Worm (Caenorhabditis elegans) whole organism, midembryonic: ENCODE data around the gene col-154.

Experiments used
- T22C8.4 ChIP-seq: fragments of 200-800 bp; sonication (Bioruptor generic); IDR thresholded peaks from 2 replicates; pipeline ENCODE4 v1.3.6; 2022; ENCODE audit warnings: missing genetic modification characterization, missing compliant biosample characterization
- cog-1 ChIP-seq: sonication (generic microtip); optimal IDR thresholded peaks from 2 replicates; lab custom pipeline; 2016; ENCODE audit warnings: missing genetic modification characterization, missing compliant biosample characterization
- flt-1 ChIP-seq: fragments of 200-800 bp; sonication (Bioruptor generic); IDR thresholded peaks from 2 replicates; pipeline ENCODE4 v1.3.6; 2022; ENCODE audit warnings: missing genetic modification characterization, missing compliant biosample characterization
- med-1 ChIP-seq: sonication (generic microtip); optimal IDR thresholded peaks from 2 replicates; lab custom pipeline; 2017; ENCODE audit warnings: missing genetic modification characterization, mild to moderate bottlenecking, missing compliant biosample characterization, antibody characterized with exemption, missing genetic modification reagents; ENCODE audit not compliant: insufficient read depth
- ref-1 ChIP-seq: fragments of 200-800 bp; sonication (Bioruptor generic); conservative IDR thresholded peaks from 2 replicates; pipeline ENCODE4 v1.3.6; 2022; ENCODE audit warnings: missing genetic modification reagents, missing genetic modification characterization, missing compliant biosample characterization
- tab-1 ChIP-seq: fragments of 200-800 bp; sonication (Bioruptor generic); IDR thresholded peaks from 2 replicates; pipeline ENCODE4 v1.3.6; 2022; ENCODE audit warnings: missing genetic modification characterization, missing compliant biosample characterization
- ztf-23 ChIP-seq: fragments of 200-800 bp; sonication (Bioruptor generic); IDR thresholded peaks from 2 replicates; pipeline ENCODE4 v1.3.6; 2022; ENCODE audit warnings: missing genetic modification reagents, missing genetic modification characterization, missing compliant biosample characterization

DNA sequence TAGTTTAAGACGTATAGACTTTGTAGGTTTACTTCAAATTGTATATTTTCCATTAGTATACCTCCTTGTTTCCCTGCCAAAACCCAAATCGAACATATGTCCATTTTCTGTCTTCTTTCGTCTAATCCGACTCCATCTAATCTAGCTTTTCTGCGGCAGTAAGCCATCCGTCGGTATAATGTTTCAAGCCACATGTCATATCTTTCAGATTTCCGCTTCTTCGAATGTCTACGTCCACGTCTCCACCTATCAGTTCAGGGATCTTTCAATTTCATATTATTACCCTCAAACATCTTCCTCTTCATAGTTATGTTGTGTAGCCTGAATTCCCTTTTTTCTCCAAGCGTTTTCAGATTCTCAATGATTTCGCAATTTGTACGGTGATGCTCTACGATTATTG is 41.0 kb upstream of the col-154 start:
- no peak for TF ChIP-seq T22C8.4
- no peak for TF ChIP-seq ref-1
- TF ChIP-seq med-1 (GFP tag; lab: Kevin White, UChicago) = no peak
- no peak for TF ChIP-seq cog-1 (tag; lab: Kevin White, UChicago)
- TF ChIP-seq tab-1 (GFP tag; lab: Robert Waterston, UW) = no peak
- TF ChIP-seq flt-1 = no peak
- no peak for TF ChIP-seq ztf-23 (GFP tag; lab: Robert Waterston, UW)
